Worm (Caenorhabditis elegans): ENCODE results near the gene R04D3.4.

ce11 chrX:13283462-13283861 is 5.2 kb downstream of the R04D3.4 start:
- TF ChIP-seq T22C8.4 (GFP tag; IDR thresholded peaks at IDR 0.05) (no peak), med-1 (GFP tag; optimal IDR thresholded peaks at IDR 0.05; ENCODE audit: insufficient read depth) (no peak), ztf-29 (GFP tag; IDR thresholded peaks at IDR 0.05) (no peak), flt-1 (GFP tag; IDR thresholded peaks at IDR 0.05) (peak; percentile 53; the same call in 1 of the 2 replicates), ref-1 (GFP tag; conservative IDR thresholded peaks at IDR 0.05) (no peak)

Data from whole organism, midembryonic.